Fruit fly (Drosophila melanogaster): ENCODE data around the gene CG8086.

- TF ChIP-seq CG8478 (optimal IDR thresholded peaks at IDR 0.05): no peak
- no peak for TF ChIP-seq CTCF (optimal IDR thresholded peaks at IDR 0.05)
Measured at dm6 chr2L:8215259-8215929, 41.9 kb downstream of the CG8086 start, which contains the start of gene CG8349.
